Fruit fly (Drosophila melanogaster) whole organism, wandering third instar larva: ENCODE results near the gene yellow-e2.
A peak's percentile ranks its signal among the peaks of the same experiment; 100 is the strongest.

Source experiments
- CG32264 ChIP-seq: fragments of 200-800 bp; sonication (Bioruptor generic); optimal IDR thresholded peaks from 2 replicates; lab custom pipeline; 2016; ENCODE audit warnings: missing biosample characterization, missing genetic modification characterization
- CG9705 ChIP-seq: fragments of 200-800 bp; sonication (Bioruptor generic); optimal IDR thresholded peaks from 2 replicates; lab custom pipeline; 2018; ENCODE audit warnings: missing biosample characterization, mild to moderate bottlenecking, missing genetic modification characterization
- Dfd ChIP-seq: fragments of >200 bp; optimal IDR thresholded peaks from 2 replicates; lab custom pipeline; 2017; ENCODE audit warnings: missing biosample characterization, missing genetic modification characterization
- Dif ChIP-seq: fragments of 200-275, 200-300 bp; sonication (Bioruptor generic); optimal IDR thresholded peaks from 2 replicates; lab custom pipeline; 2018; ENCODE audit warnings: missing biosample characterization, missing genetic modification characterization; ENCODE audit not compliant: partially characterized antibody
- Hnf4 ChIP-seq: fragments of 200-800 bp; sonication (Bioruptor generic); optimal IDR thresholded peaks from 2 replicates; lab custom pipeline; 2016; ENCODE audit warnings: missing biosample characterization, mild to moderate bottlenecking, missing genetic modification characterization
- Hr78 ChIP-seq: fragments of >200 bp; optimal IDR thresholded peaks from 2 replicates; lab custom pipeline; 2017; ENCODE audit warnings: missing biosample characterization, missing genetic modification characterization
- Hr83 ChIP-seq: fragments of 200-300 bp; sonication (Bioruptor generic); optimal IDR thresholded peaks from 2 replicates; lab custom pipeline; 2016; ENCODE audit warnings: missing biosample characterization, mild to moderate bottlenecking, missing genetic modification characterization, moderate library complexity; ENCODE audit not compliant: poor library complexity, severe bottlenecking
- Myc ChIP-seq: fragments of >200 bp; optimal IDR thresholded peaks from 2 replicates; lab custom pipeline; 2017
- N ChIP-seq: fragments of >200 bp; optimal IDR thresholded peaks from 2 replicates; lab custom pipeline; 2018; ENCODE audit warnings: missing biosample characterization, missing external identifiers, missing genetic modification characterization
- OdsH ChIP-seq: fragments of 200-800 bp; sonication (Bioruptor generic); optimal IDR thresholded peaks from 2 replicates; lab custom pipeline; 2016; ENCODE audit warnings: missing biosample characterization, mild to moderate bottlenecking, missing genetic modification characterization
- Rel ChIP-seq, 2 experiments: fragments of 200-800 bp; sonication (Bioruptor generic) in 1 of 2; optimal IDR thresholded peaks; 2 replicates in 1 of 2; 3 replicates in 1 of 2; lab custom pipeline; 2016 to 2019; ENCODE audit warnings: mild to moderate bottlenecking in 2 of 2, missing biosample characterization in 2 of 2, missing genetic modification characterization in 2 of 2, moderate library complexity in 1 of 2
- Sp1 ChIP-seq: fragments of 200-800 bp; sonication (Bioruptor generic); optimal IDR thresholded peaks from 3 replicates; lab custom pipeline; 2019; ENCODE audit warnings: missing biosample characterization, mild to moderate bottlenecking, missing genetic modification characterization, moderate library complexity
- Vsx2 ChIP-seq: fragments of 200-300, 225-300 bp; sonication (Bioruptor generic); optimal IDR thresholded peaks from 2 replicates; lab custom pipeline; 2018; ENCODE audit warnings: missing biosample characterization, missing genetic modification characterization; ENCODE audit not compliant: partially characterized antibody
- br ChIP-seq: fragments of 200-800 bp; sonication (Bioruptor generic); optimal IDR thresholded peaks from 2 replicates; lab custom pipeline; 2016; ENCODE audit warnings: missing biosample characterization, missing genetic modification characterization
- brk ChIP-seq: fragments of 200-800 bp; sonication (Bioruptor generic); optimal IDR thresholded peaks from 2 replicates; lab custom pipeline; 2016; ENCODE audit warnings: missing biosample characterization, mild to moderate bottlenecking, missing genetic modification characterization
- dl ChIP-seq, 2 experiments: fragments of 175-275, 200-275 bp in 1 of 2; fragments of 200-275 bp in 1 of 2; sonication (Bioruptor generic); optimal IDR thresholded peaks; lab custom pipeline; 2018; ENCODE audit warnings: mild to moderate bottlenecking in 2 of 2, missing biosample characterization in 2 of 2, missing genetic modification characterization in 2 of 2, moderate library complexity in 2 of 2; ENCODE audit not compliant: partially characterized antibody in 2 of 2, insufficient read depth in 1 of 2
- dmrt93B ChIP-seq: fragments of 200-800 bp; sonication (Bioruptor generic); optimal IDR thresholded peaks from 2 replicates; lab custom pipeline; 2018; ENCODE audit warnings: missing biosample characterization, mild to moderate bottlenecking, missing genetic modification characterization
- ey ChIP-seq: fragments of 200-800 bp; sonication (Bioruptor generic); optimal IDR thresholded peaks from 2 replicates; lab custom pipeline; 2016; ENCODE audit warnings: missing biosample characterization, missing genetic modification characterization
- fru ChIP-seq: fragments of 200-800 bp; sonication (Bioruptor generic); optimal IDR thresholded peaks from 3 replicates; lab custom pipeline; 2016; ENCODE audit warnings: missing biosample characterization, mild to moderate bottlenecking, missing genetic modification characterization
- h ChIP-seq: fragments of 200-800 bp; sonication (Bioruptor generic); optimal IDR thresholded peaks from 3 replicates; lab custom pipeline; 2016; ENCODE audit warnings: missing biosample characterization, mild to moderate bottlenecking, missing genetic modification characterization
- lola ChIP-seq: fragments of >200 bp; optimal IDR thresholded peaks from 2 replicates; lab custom pipeline; 2017; ENCODE audit warnings: missing biosample characterization, missing genetic modification characterization
- pan ChIP-seq: fragments of >200 bp; optimal IDR thresholded peaks from 2 replicates; lab custom pipeline; 2017
- psq ChIP-seq: fragments of 200-800 bp; sonication (Bioruptor generic); optimal IDR thresholded peaks from 3 replicates; lab custom pipeline; 2017; ENCODE audit warnings: missing biosample characterization, mild to moderate bottlenecking, missing genetic modification characterization, moderate library complexity
- rgr ChIP-seq: fragments of 200-800 bp; sonication (Bioruptor generic); optimal IDR thresholded peaks from 3 replicates; lab custom pipeline; 2016; ENCODE audit warnings: missing biosample characterization, mild to moderate bottlenecking, missing genetic modification characterization
- sage ChIP-seq: fragments of 200-800 bp; sonication (Bioruptor generic); optimal IDR thresholded peaks from 2 replicates; lab custom pipeline; 2016; ENCODE audit warnings: missing biosample characterization, mild to moderate bottlenecking, missing genetic modification characterization
- sv ChIP-seq: fragments of 200-800 bp; sonication (Bioruptor generic); optimal IDR thresholded peaks from 3 replicates; lab custom pipeline; 2016; ENCODE audit warnings: missing biosample characterization, missing genetic modification characterization
- tai ChIP-seq: sonication (Bioruptor generic); optimal IDR thresholded peaks from 2 replicates; lab custom pipeline; 2016; ENCODE audit warnings: missing biosample characterization, missing genetic modification characterization
- woc ChIP-seq: sonication (Bioruptor generic); optimal IDR thresholded peaks from 2 replicates; lab custom pipeline; 2016; ENCODE audit warnings: missing biosample characterization, mild to moderate bottlenecking, missing genetic modification characterization

yellow-e2 gene

DNA sequence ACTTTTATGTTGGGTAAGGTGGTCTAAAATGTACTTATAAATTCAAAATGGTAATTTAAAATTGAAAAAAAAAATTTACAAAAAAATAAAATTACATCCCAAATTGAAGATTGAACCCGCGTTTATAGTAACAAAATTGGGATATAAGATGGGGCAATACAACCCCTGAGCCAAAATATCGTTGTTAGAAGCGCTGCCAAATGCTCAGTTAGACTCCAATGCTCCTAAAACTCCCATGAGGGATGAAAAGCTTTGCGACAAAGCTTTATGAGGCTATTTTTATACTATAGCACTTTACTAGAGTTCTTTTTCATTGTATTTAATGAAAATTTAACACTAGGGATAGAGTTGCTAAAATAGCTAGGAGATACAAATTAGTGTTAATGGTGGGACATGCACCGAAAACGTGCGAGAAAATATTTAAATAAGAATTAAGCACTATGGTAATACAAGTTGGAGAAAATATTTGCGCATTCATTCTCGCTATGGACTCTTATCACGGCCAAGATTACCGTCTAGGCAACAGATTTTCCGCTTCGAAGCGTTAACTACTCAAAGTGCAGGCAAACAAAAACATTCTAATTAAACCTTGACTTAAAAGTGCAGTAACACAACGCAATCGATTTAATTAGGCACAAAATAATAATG, 43.3 kb downstream of the yellow-e2 start:
- TF ChIP-seq Hr83 (no peak), Hnf4 (GFP tag; lab: Kevin White, UChicago) (no peak), brk (GFP tag; lab: Kevin White, UChicago) (no peak), Vsx2 (GFP tag; lab: Kevin White, UChicago) (no peak), psq (GFP tag; lab: Kevin White, UChicago) (no peak), dl (GFP tag; optimal IDR thresholded peaks at IDR 0.05; lab: Kevin White, UChicago; ENCODE audit: insufficient read depth in 1 of 2, partially characterized antibody in 2 of 2) (no peak), br (no peak), tai (GFP tag; lab: Kevin White, UChicago) (no peak), Dif (no peak), sv (no peak), ey (no peak), sage (GFP tag; lab: Kevin White, UChicago) (no peak), Rel (GFP tag; optimal IDR thresholded peaks at IDR 0.05; lab: Kevin White, UChicago) (no peak), Rel (tag; optimal IDR thresholded peaks at IDR 0.05; lab: Kevin White, UChicago) (no peak), Hr78 (GFP tag; lab: Kevin White, UChicago) (no peak), lola (GFP tag; lab: Kevin White, UChicago) (no peak)
- TF ChIP-seq, all 38 proteins: peak for 0

DNA sequence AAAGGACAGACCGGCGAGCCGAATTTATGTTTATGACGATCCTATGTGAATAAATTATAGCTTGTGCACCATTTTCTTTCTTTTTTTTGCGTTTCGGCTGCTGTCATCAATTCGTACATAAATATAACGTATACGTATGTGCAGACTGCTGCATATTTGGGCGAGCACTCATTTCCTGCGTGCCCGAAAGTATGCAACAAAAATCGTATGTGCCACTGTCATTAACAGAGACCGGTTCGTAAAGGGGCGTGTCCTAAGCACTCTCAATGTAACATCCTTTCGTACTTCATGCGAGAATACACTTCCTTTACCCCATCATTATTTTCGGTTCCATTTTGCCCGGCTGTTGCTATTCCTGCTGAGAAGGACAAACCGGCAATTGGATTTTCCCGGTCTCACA, 46.7 kb downstream of the yellow-e2 start:
- TF ChIP-seq dmrt93B, result no peak
- TF ChIP-seq Hr83, result no peak
- TF ChIP-seq Dfd (GFP tag; lab: Kevin White, UChicago), result no peak
- TF ChIP-seq OdsH (GFP tag; lab: Kevin White, UChicago), result no peak
- TF ChIP-seq CG32264 (GFP tag; lab: Kevin White, UChicago), result no peak
- TF ChIP-seq fru (GFP tag; lab: Kevin White, UChicago), result no peak
- no peak for TF ChIP-seq lola (GFP tag; lab: Kevin White, UChicago)
- no peak for TF ChIP-seq Rel (GFP tag; optimal IDR thresholded peaks at IDR 0.05; lab: Kevin White, UChicago)
- TF ChIP-seq Rel (tag; optimal IDR thresholded peaks at IDR 0.05; lab: Kevin White, UChicago), result no peak
- no peak for TF ChIP-seq tai (GFP tag; lab: Kevin White, UChicago)
- peak; percentile 28 for TF ChIP-seq Myc
- TF ChIP-seq rgr (GFP tag; lab: Kevin White, UChicago), result peak; percentile 1
- TF ChIP-seq h (GFP tag; lab: Kevin White, UChicago), result no peak
- TF ChIP-seq dl (GFP tag; optimal IDR thresholded peaks at IDR 0.05; lab: Kevin White, UChicago; ENCODE audit: insufficient read depth in 1 of 2, partially characterized antibody in 2 of 2), result no peak
- no peak for TF ChIP-seq CG9705 (GFP tag; lab: Kevin White, UChicago)
- TF ChIP-seq br, result no peak
- no peak for TF ChIP-seq sv
- no peak for TF ChIP-seq brk (GFP tag; lab: Kevin White, UChicago)
- no peak for TF ChIP-seq pan (lab: Kevin White, UChicago)
- TF ChIP-seq N (GFP tag; lab: Kevin White, UChicago), result peak; percentile 48
- TF ChIP-seq woc (GFP tag; lab: Kevin White, UChicago), result no peak
- TF ChIP-seq Sp1, result no peak
- peak; percentile 49 for TF ChIP-seq Dif

DNA sequence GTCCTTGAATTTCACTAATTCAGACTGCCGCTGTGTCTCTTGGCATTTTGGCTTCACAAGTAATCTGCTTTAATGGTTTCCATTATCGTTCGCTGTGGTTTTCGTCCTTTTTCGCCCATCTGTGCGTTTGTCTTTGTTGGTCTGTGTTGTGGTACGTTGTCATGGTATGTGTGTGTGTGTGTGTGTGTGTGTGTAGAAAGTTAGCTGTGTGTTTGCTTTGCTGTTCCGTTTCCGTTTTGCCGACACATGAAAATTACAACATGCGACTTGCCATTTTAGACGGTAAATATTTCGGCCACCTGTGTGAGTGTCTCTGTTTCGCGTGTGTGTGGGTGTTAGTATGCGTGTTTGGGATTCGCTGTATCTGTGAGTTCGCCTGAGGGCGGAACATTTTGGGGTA, 49.8 kb downstream of the yellow-e2 start:
- TF ChIP-seq Dfd (GFP tag; lab: Kevin White, UChicago), result peak; percentile 58
- no peak for TF ChIP-seq Hr83
